Fruit fly (Drosophila melanogaster) whole organism, embryonic: ENCODE results near the gene MED27.

Source experiments
- CG10209 ChIP-seq: fragments of 200-800 bp; sonication (Bioruptor generic); optimal IDR thresholded peaks from 3 replicates; lab custom pipeline; 2017; ENCODE audit warnings: missing biosample characterization, mild to moderate bottlenecking, missing genetic modification characterization, missing genetic modification reagents
- CG10267 ChIP-seq: fragments of 200-800 bp; sonication (Bioruptor generic); optimal IDR thresholded peaks from 2 replicates; lab custom pipeline; 2018; ENCODE audit warnings: missing biosample characterization, mild to moderate bottlenecking, missing genetic modification characterization, moderate library complexity
- CG11093 ChIP-seq: fragments of 200-800 bp; sonication (Bioruptor generic); IDR thresholded peaks from 3 replicates; pipeline ENCODE4 v1.3.6; 2022; ENCODE audit warnings: missing biosample characterization, missing genetic modification characterization
- CG11695 ChIP-seq: fragments of 200-800 bp; sonication (Bioruptor generic); IDR thresholded peaks from 3 replicates; pipeline ENCODE4 v1.3.6; 2022; ENCODE audit warnings: missing biosample characterization, missing genetic modification characterization
- CG12659 ChIP-seq: fragments of 200-800 bp; sonication (Bioruptor generic); optimal IDR thresholded peaks from 3 replicates; lab custom pipeline; 2017; ENCODE audit warnings: mild to moderate bottlenecking, missing biosample characterization, missing genetic modification reagents, missing genetic modification characterization
- CG13287 ChIP-seq: fragments of 200-800 bp; sonication (Bioruptor generic); IDR thresholded peaks from 2 replicates; pipeline ENCODE4 v1.3.6; 2022; ENCODE audit warnings: missing biosample characterization, missing genetic modification characterization; ENCODE audit not compliant: partially characterized antibody
- CG15479 ChIP-seq: fragments of 200-800 bp; sonication (Bioruptor generic); optimal IDR thresholded peaks from 3 replicates; lab custom pipeline; 2019; ENCODE audit warnings: missing biosample characterization, mild to moderate bottlenecking, missing genetic modification characterization, moderate library complexity
- CG15601 ChIP-seq: fragments of 200-800 bp; sonication (Bioruptor generic); optimal IDR thresholded peaks from 3 replicates; lab custom pipeline; 2019; ENCODE audit warnings: missing biosample characterization, mild to moderate bottlenecking, missing genetic modification characterization, moderate library complexity
- CG17328 ChIP-seq: fragments of 200-800 bp; sonication (Bioruptor generic); IDR thresholded peaks from 2 replicates; pipeline ENCODE4 v1.3.6; 2022; ENCODE audit warnings: missing biosample characterization, missing genetic modification characterization
- CG2712 ChIP-seq: fragments of 200-800 bp; optimal IDR thresholded peaks from 3 replicates; lab custom pipeline; 2019; ENCODE audit warnings: missing biosample characterization, mild to moderate bottlenecking, missing genetic modification characterization, moderate library complexity
- CG34224 ChIP-seq: fragments of 200-800 bp; sonication (Bioruptor generic); IDR thresholded peaks from 3 replicates; pipeline ENCODE4 v1.3.6; 2022; ENCODE audit warnings: missing biosample characterization, missing genetic modification characterization; ENCODE audit not compliant: partially characterized antibody
- CG3726 ChIP-seq: fragments of 200-800 bp; sonication (Bioruptor generic); IDR thresholded peaks from 3 replicates; pipeline ENCODE4, ENCODE4 v1.3.6; 2022; ENCODE audit warnings: missing biosample characterization, missing genetic modification characterization
- CG43689 ChIP-seq: fragments of 200-800 bp; sonication (Bioruptor generic); IDR thresholded peaks from 2 replicates; pipeline ENCODE4 v1.3.6; 2022; ENCODE audit warnings: missing biosample characterization, missing genetic modification characterization
- CG6175 ChIP-seq: fragments of 200-800 bp; sonication (Bioruptor generic); IDR thresholded peaks from 3 replicates; pipeline ENCODE4 v1.3.6; 2022; ENCODE audit warnings: missing biosample characterization, missing genetic modification characterization
- CTCF ChIP-seq: fragments of 200-800 bp; sonication (Bioruptor generic); optimal IDR thresholded peaks from 2 replicates; lab custom pipeline; 2017; ENCODE audit warnings: missing biosample characterization, mild to moderate bottlenecking, missing genetic modification characterization, moderate library complexity
- Ets65A ChIP-seq: fragments of 200-800 bp; sonication (Bioruptor generic); peaks from one replicate; lab custom pipeline; 2016; ENCODE audit warnings: missing biosample characterization, missing genetic modification characterization
- Max ChIP-seq: fragments of 200-800 bp; sonication (Bioruptor generic); optimal IDR thresholded peaks from 2 replicates; lab custom pipeline; 2016; ENCODE audit warnings: missing biosample characterization, mild to moderate bottlenecking, missing genetic modification characterization
- Myb ChIP-seq: fragments of 200-800 bp; sonication (Bioruptor generic); optimal IDR thresholded peaks from 2 replicates; lab custom pipeline; 2016; ENCODE audit warnings: missing biosample characterization, missing genetic modification characterization
- NC2β ChIP-seq: fragments of 200-800 bp; sonication (Bioruptor generic); optimal IDR thresholded peaks from 2 replicates; lab custom pipeline; 2016; ENCODE audit warnings: missing biosample characterization, missing genetic modification characterization
- NFAT ChIP-seq: fragments of 200-800 bp; sonication (Bioruptor generic); IDR thresholded peaks from 2 replicates; pipeline ENCODE4 v1.3.6; 2022; ENCODE audit warnings: missing biosample characterization, missing genetic modification characterization
- Scr ChIP-seq: fragments of 200-800 bp; sonication (Bioruptor generic); IDR thresholded peaks from 2 replicates; pipeline ENCODE4 v1.3.6; 2022; ENCODE audit warnings: missing biosample characterization, missing genetic modification characterization; ENCODE audit not compliant: partially characterized antibody
- Sin3A ChIP-seq: fragments of >200 bp; optimal IDR thresholded peaks from 2 replicates; lab custom pipeline; 2018
- Sry-δ ChIP-seq: fragments of 200-800 bp; sonication (Bioruptor generic); optimal IDR thresholded peaks from 2 replicates; lab custom pipeline; 2016; ENCODE audit warnings: missing biosample characterization, missing genetic modification characterization
- Xbp1 ChIP-seq: fragments of 200-800 bp; sonication (Bioruptor generic); optimal IDR thresholded peaks from 3 replicates; lab custom pipeline; 2016; ENCODE audit warnings: missing biosample characterization, mild to moderate bottlenecking, missing genetic modification characterization
- Xrp1 ChIP-seq: fragments of 200-800 bp; sonication (Bioruptor generic); IDR thresholded peaks from 2 replicates; pipeline ENCODE4 v1.3.6; 2022; ENCODE audit warnings: missing biosample characterization, missing genetic modification characterization
- bab2 ChIP-seq: fragments of 200-800 bp; sonication (Bioruptor generic); optimal IDR thresholded peaks from 2 replicates; lab custom pipeline; 2016; ENCODE audit warnings: missing biosample characterization, missing genetic modification characterization
- bowl ChIP-seq: fragments of 200-800 bp; sonication (Bioruptor generic); IDR thresholded peaks from 2 replicates; pipeline ENCODE4 v1.3.6; 2022; ENCODE audit warnings: missing biosample characterization, missing genetic modification characterization
- cg ChIP-seq: fragments of 200-800 bp; sonication (Bioruptor generic); optimal IDR thresholded peaks from 3 replicates; lab custom pipeline; 2019; ENCODE audit warnings: missing biosample characterization, mild to moderate bottlenecking, missing genetic modification characterization, moderate library complexity
- ci ChIP-seq: fragments of 200-800 bp; sonication (Bioruptor generic); IDR thresholded peaks from 3 replicates; pipeline ENCODE4 v1.3.6; 2022; ENCODE audit warnings: missing biosample characterization, missing genetic modification characterization
- dati ChIP-seq: fragments of 200-800 bp; sonication (Bioruptor generic); IDR thresholded peaks from 2 replicates; pipeline ENCODE4 v1.3.6; 2022; ENCODE audit warnings: missing biosample characterization, missing genetic modification characterization
- ems ChIP-seq: fragments of 200-800 bp; sonication (Bioruptor generic); optimal IDR thresholded peaks from 3 replicates; lab custom pipeline; 2016; ENCODE audit warnings: missing biosample characterization, missing genetic modification characterization
- exex ChIP-seq: fragments of 200-800 bp; sonication (Bioruptor generic); optimal IDR thresholded peaks from 4 replicates; lab custom pipeline; 2018; ENCODE audit warnings: missing biosample characterization, mild to moderate bottlenecking, missing genetic modification characterization, moderate library complexity
- eyg ChIP-seq: fragments of 200-800 bp; sonication (Bioruptor generic); optimal IDR thresholded peaks from 3 replicates; lab custom pipeline; 2016; ENCODE audit warnings: missing biosample characterization, missing genetic modification characterization
- gce ChIP-seq: fragments of 200-800 bp; sonication (Bioruptor generic); IDR thresholded peaks from 3 replicates; pipeline ENCODE4 v1.3.6; 2022; ENCODE audit warnings: missing biosample characterization, missing genetic modification characterization
- gfzf ChIP-seq: fragments of 200-800 bp; sonication (Bioruptor generic); optimal IDR thresholded peaks from 2 replicates; lab custom pipeline; 2016; ENCODE audit warnings: missing biosample characterization, mild to moderate bottlenecking, missing genetic modification characterization, moderate library complexity
- gt ChIP-seq: fragments of 200-800 bp; sonication (Bioruptor generic); IDR thresholded peaks from 2 replicates; pipeline ENCODE4 v1.3.6; 2022; ENCODE audit warnings: missing biosample characterization, missing genetic modification characterization
- insv ChIP-seq, 2 experiments: fragments of 200-800 bp; sonication (Bioruptor generic); optimal IDR thresholded peaks; 3 replicates each; lab custom pipeline; 2016 to 2018; ENCODE audit warnings: missing biosample characterization in 2 of 2, missing genetic modification characterization in 2 of 2
- ken ChIP-seq: fragments of 200-800 bp; sonication (Bioruptor generic); IDR thresholded peaks from 3 replicates; pipeline ENCODE4 v1.3.6; 2022; ENCODE audit warnings: missing biosample characterization, missing genetic modification characterization
- odd ChIP-seq: fragments of 200-800 bp; sonication (Bioruptor generic); optimal IDR thresholded peaks from 2 replicates; lab custom pipeline; 2017; ENCODE audit warnings: missing biosample characterization, mild to moderate bottlenecking, missing genetic modification characterization
- phol ChIP-seq: fragments of 200-800 bp; sonication (Bioruptor generic); optimal IDR thresholded peaks from 3 replicates; lab custom pipeline; 2018; ENCODE audit warnings: missing biosample characterization, mild to moderate bottlenecking, missing genetic modification characterization, moderate library complexity
- rib ChIP-seq: fragments of 200-800 bp; sonication (Bioruptor generic); IDR thresholded peaks from 2 replicates; pipeline ENCODE4 v1.3.6; 2022; ENCODE audit warnings: missing biosample characterization, missing genetic modification characterization
- ro ChIP-seq: fragments of 200-800 bp; sonication (Bioruptor generic); IDR thresholded peaks from 2 replicates; pipeline ENCODE4 v1.3.6; 2022; ENCODE audit warnings: missing biosample characterization, missing genetic modification characterization
- sens ChIP-seq: fragments of 200-800 bp; sonication (Bioruptor generic); peaks from one replicate; lab custom pipeline; 2016; ENCODE audit warnings: missing biosample characterization, missing genetic modification characterization
- unc-4 ChIP-seq: fragments of 200-800 bp; sonication (Bioruptor generic); IDR thresholded peaks from 2 replicates; pipeline ENCODE4 v1.3.6; 2022; ENCODE audit warnings: missing biosample characterization, missing genetic modification characterization; ENCODE audit not compliant: partially characterized antibody
- vvl ChIP-seq: fragments of 200-800 bp; sonication (Bioruptor generic); IDR thresholded peaks from 2 replicates; pipeline ENCODE4 v1.3.6; 2022; ENCODE audit warnings: missing biosample characterization, missing genetic modification characterization

The MED27 gene

DNA sequence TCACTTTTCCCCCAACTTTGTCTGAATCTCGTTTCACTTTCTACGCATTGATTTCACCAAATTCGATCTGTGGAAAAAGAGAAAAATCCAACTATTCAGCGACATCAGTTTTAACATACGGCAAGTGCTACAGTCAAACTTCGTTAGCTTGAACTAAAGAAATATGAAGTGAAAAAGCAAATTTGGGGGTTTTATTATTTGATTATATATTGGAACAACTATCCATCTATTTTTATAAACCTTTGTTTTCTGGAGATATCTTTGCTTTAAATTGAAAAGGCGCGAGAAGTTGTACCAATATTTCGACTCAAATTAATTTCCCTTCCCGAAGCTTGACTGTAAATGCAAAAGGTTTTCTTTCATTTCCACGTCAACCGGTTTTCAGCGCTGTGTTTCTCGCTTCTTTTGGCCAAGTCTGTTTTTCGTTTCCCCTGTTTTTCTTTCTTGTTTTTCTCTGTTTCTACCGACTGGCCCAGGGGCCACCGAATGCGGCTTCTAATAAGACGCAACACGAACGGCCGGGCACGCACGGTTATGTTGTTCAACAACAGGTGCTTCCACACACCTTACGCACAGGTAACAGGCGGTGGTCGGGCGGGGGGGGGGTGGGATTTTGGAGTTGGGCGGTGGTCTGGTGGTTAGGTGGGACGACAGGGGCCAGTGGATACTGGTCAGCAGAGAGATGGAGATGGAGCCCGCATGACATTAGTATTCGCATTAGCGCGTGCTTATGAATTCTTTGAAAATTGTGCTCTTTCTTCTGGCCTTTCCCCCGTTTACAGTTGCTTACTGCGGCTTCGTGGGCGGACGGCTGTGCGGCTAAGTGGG lies 28.2 kb downstream of the MED27 start (continued):
- TF ChIP-seq CG11695 (GFP tag; lab: Robert Waterston, UW) = 0 out of 3 replicates have a peak, but pooled peaks have one; percentile 22
- no peak for TF ChIP-seq NFAT (GFP tag; lab: Robert Waterston, UW)
- TF ChIP-seq NC2β (GFP tag; lab: Kevin White, UChicago) = peak; percentile 34
- peak; percentile 85 for TF ChIP-seq Xrp1
- no peak for TF ChIP-seq odd (GFP tag; lab: Kevin White, UChicago)
- TF ChIP-seq bab2 (GFP tag; lab: Kevin White, UChicago) = peak; percentile 41
- TF ChIP-seq CG2712 = peak; percentile 86
- peak; percentile 65; the same call in 1 of the 3 replicates for TF ChIP-seq CG6175 (GFP tag; lab: Robert Waterston, UW)
- 0 out of 2 replicates have a peak, but pooled peaks have one; percentile 7 for TF ChIP-seq dati (GFP tag; lab: Robert Waterston, UW)

DNA sequence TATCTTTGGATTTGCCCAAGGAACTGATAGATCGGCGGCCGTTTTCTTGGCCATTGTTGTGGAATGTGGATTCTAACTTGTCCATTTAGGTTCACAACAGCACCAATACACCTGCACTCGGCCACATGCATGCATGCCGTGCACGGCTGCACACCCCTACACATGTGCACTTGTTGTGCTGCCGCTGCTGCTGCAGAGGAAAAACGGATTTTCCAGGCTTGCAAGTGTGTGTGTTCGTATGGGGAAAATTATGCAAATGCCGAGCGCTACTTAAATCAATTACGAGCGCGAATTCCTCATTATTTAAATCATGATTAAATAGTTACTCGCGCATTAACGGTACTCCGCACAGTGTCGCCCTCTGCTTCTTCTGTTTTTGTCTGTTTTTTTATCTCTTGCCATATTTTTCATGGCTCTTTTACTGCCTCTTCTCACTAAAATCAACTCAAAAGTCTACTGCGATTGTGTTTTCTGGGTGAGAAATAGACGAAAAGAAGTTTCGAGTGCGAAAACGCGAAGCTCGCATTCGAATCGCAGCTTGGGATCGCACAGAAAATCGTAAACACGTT lies 29.7 kb downstream of the MED27 start:
- TF ChIP-seq Myb (GFP tag; lab: Kevin White, UChicago) = no peak
- 0 out of 3 replicates have a peak, but pooled peaks have one; percentile 33 for TF ChIP-seq CG34224 (GFP tag; lab: Robert Waterston, UW)
- no peak for TF ChIP-seq CG43689 (GFP tag; lab: Robert Waterston, UW)
- no peak for TF ChIP-seq CG13287 (GFP tag; lab: Robert Waterston, UW)
- peak; percentile 8; the same call in 1 of the 2 replicates for TF ChIP-seq vvl (GFP tag; lab: Robert Waterston, UW)
- TF ChIP-seq eyg (GFP tag; lab: Kevin White, UChicago) = no peak
- TF ChIP-seq CG15479 (GFP tag; lab: Kevin White, UChicago) = peak; percentile 76
- TF ChIP-seq CG3726 (GFP tag; lab: Robert Waterston, UW) = no peak
- TF ChIP-seq gce (GFP tag; lab: Robert Waterston, UW) = no peak
- TF ChIP-seq CG15601 (tag; lab: Kevin White, UChicago) = no peak
- TF ChIP-seq Ets65A = peak; percentile 48
- peak; percentile 79 for TF ChIP-seq CTCF (GFP tag; lab: Kevin White, UChicago)
- TF ChIP-seq Max (GFP tag; lab: Kevin White, UChicago) = no peak
- peak; percentile 30; the same call in 1 of the 2 replicates for TF ChIP-seq rib (GFP tag; lab: Robert Waterston, UW)
- TF ChIP-seq CG11093 (GFP tag; lab: Robert Waterston, UW) = no peak
- no peak for TF ChIP-seq ems (GFP tag; lab: Kevin White, UChicago)
- TF ChIP-seq cg (GFP tag; lab: Kevin White, UChicago) = peak; percentile 85
- TF ChIP-seq insv (GFP tag; optimal IDR thresholded peaks at IDR 0.05; lab: Kevin White, UChicago) = peak in 1 of 2 experiments; percentile 25
- no peak for TF ChIP-seq CG10209 (GFP tag; lab: Kevin White, UChicago)
- peak; percentile 55 for TF ChIP-seq sens (GFP tag; lab: Kevin White, UChicago)

DNA sequence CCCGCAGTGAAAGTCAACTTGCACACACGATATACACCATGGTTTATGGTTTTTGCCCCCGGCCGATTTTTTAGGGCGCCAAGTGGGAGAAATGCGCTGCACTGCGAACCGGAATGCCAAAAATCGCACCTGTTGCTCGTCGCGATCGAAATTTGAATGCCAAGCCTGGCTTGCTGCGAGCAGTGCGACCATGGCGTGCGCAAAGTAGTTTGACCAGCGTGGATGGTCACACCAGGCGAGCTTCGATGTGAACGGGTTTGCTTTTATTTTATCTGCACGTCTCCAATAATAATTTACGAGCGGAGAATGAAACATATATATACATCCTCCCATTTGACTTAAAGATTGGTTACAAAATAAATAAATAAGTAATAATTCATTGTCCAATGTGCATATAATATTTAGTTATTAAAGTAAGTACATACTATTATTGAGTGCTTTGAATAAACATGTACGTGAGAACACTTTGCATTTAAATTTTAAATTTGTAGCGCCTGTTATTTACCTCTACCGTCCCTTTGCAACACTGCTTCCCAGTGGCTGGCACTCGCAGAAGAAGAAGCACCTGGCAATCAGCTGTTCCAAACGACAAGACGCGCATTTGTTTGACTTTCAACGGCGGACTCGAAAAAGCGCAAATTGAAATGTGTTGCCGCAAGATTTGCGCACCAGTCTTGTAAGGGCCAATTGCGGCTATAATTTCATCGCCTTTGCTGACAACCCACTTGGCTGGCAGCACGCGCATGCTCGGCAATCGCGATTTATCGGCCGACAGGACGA lies 30.5 kb downstream of the MED27 start, which contains the start of the genes Rab23 and plx:
Rab23 (minus strand) TSS at position 166 of the 780 bp plus-strand sequence.
plx (plus strand) TSS at position 587 of the 780 bp plus-strand sequence.
- TF ChIP-seq ci (GFP tag; lab: Robert Waterston, UW) (peak; percentile 38; the same call in 2 of the 3 replicates), Xbp1 (GFP tag; lab: Kevin White, UChicago) (peak; percentile 36), CG12659 (GFP tag; lab: Kevin White, UChicago) (peak; percentile 63), ro (GFP tag; lab: Robert Waterston, UW) (no peak), Scr (GFP tag; lab: Robert Waterston, UW) (0 out of 2 replicates have a peak, but pooled peaks have one; percentile 22), Sry-δ (GFP tag; lab: Kevin White, UChicago) (peak; percentile 47), CG17328 (GFP tag; lab: Robert Waterston, UW) (0 out of 2 replicates have a peak, but pooled peaks have one; percentile 5), exex (no peak), CG10267 (peak; percentile 98), sens (GFP tag; lab: Kevin White, UChicago) (peak; percentile 74), gfzf (GFP tag; lab: Kevin White, UChicago) (peak; percentile 76), gt (GFP tag; lab: Robert Waterston, UW) (no peak), phol (tag; lab: Kevin White, UChicago) (peak; percentile 51), bowl (GFP tag; lab: Robert Waterston, UW) (no peak), Sin3A (lab: Kevin White, UChicago) (peak; percentile 94), ken (GFP tag; lab: Robert Waterston, UW) (0 out of 3 replicates have a peak, but pooled peaks have one; percentile 24), unc-4 (GFP tag; lab: Robert Waterston, UW) (peak; percentile 47; the same call in 1 of the 2 replicates)
